Worm (Caenorhabditis elegans) whole organism, L4 larva: Measurements from ENCODE around the gene cyp-34A5.
A peak's percentile ranks its signal among the peaks of the same experiment; 100 is the strongest.

Experiments used
- F26F4.8 ChIP-seq: fragments of 200-800 bp; sonication (Bioruptor generic); conservative IDR thresholded peaks from 2 replicates; pipeline ENCODE4 v1.3.6; 2022; ENCODE audit warnings: missing genetic modification characterization, missing compliant biosample characterization
- F37D6.2 ChIP-seq: sonication (generic microtip); optimal IDR thresholded peaks from 2 replicates; lab custom pipeline; 2016; ENCODE audit warnings: mild to moderate bottlenecking, missing genetic modification characterization, missing compliant biosample characterization
- F44E2.7 ChIP-seq: fragments of 200-800 bp; sonication (Bioruptor generic); IDR thresholded peaks from 2 replicates; pipeline ENCODE4 v2.1.2; 2022; ENCODE audit warnings: missing genetic modification characterization, missing compliant biosample characterization
- T26A8.4 ChIP-seq: fragments of 200-800 bp; sonication (Bioruptor generic); IDR thresholded peaks from 2 replicates; pipeline ENCODE4 v1.3.6; 2022; ENCODE audit warnings: missing genetic modification characterization, missing compliant biosample characterization
- ZK337.2 ChIP-seq: fragments of 200-800 bp; sonication (Bioruptor generic); IDR thresholded peaks from 2 replicates; pipeline ENCODE4 v1.3.6; 2022; ENCODE audit warnings: missing genetic modification reagents, missing genetic modification characterization, missing compliant biosample characterization
- aha-1 ChIP-seq: fragments of 150-350 bp; peaks from one replicate; lab custom pipeline; 2014; ENCODE audit warnings: missing biosample characterization, missing genetic modification characterization
- aly-2 ChIP-seq: sonication (generic microtip); optimal IDR thresholded peaks from 2 replicates; lab custom pipeline; 2018; ENCODE audit warnings: missing biosample characterization, missing genetic modification characterization
- arid-1 ChIP-seq: fragments of 200-800 bp; sonication (Bioruptor generic); conservative IDR thresholded peaks from 2 replicates; pipeline ENCODE4 v1.3.6; 2022; ENCODE audit warnings: missing genetic modification reagents, missing genetic modification characterization, missing compliant biosample characterization
- ceh-32 ChIP-seq: sonication (generic microtip); optimal IDR thresholded peaks from 2 replicates; lab custom pipeline; 2016; ENCODE audit warnings: mild to moderate bottlenecking, missing genetic modification characterization, missing compliant biosample characterization; ENCODE audit not compliant: poor library complexity
- daf-16 ChIP-seq, 3 experiments: sonication (generic microtip); optimal IDR thresholded peaks; 2 replicates each; lab custom pipeline; 2016 to 2017; ENCODE audit warnings: missing genetic modification characterization in 3 of 3, missing genetic modification reagents in 3 of 3, mild to moderate bottlenecking in 2 of 3, missing compliant biosample characterization in 2 of 3, missing biosample characterization in 1 of 3, moderate library complexity in 1 of 3
- duxl-1 ChIP-seq: sonication (generic microtip); optimal IDR thresholded peaks from 2 replicates; lab custom pipeline; 2016; ENCODE audit warnings: mild to moderate bottlenecking, missing genetic modification characterization, moderate library complexity, missing compliant biosample characterization; ENCODE audit not compliant: poor library complexity
- dve-1 ChIP-seq: sonication (generic microtip); optimal IDR thresholded peaks from 2 replicates; lab custom pipeline; 2017; ENCODE audit warnings: antibody characterized with exemption, mild to moderate bottlenecking, missing genetic modification characterization, missing compliant biosample characterization; ENCODE audit not compliant: insufficient read depth
- fkh-10 ChIP-seq: fragments of 150-350 bp; optimal IDR thresholded peaks from 2 replicates; lab custom pipeline; 2014; ENCODE audit warnings: missing biosample characterization, missing genetic modification reagents, missing genetic modification characterization
- fos-1 ChIP-seq: fragments of 150-350 bp; optimal IDR thresholded peaks from 2 replicates; lab custom pipeline; 2014; ENCODE audit warnings: missing biosample characterization, missing genetic modification characterization
- hif-1 ChIP-seq, 2 experiments: sonication (generic microtip); optimal IDR thresholded peaks; 2 replicates each; lab custom pipeline; 2016 to 2017; ENCODE audit warnings: missing compliant biosample characterization in 2 of 2, missing genetic modification characterization in 2 of 2, missing genetic modification reagents in 2 of 2, missing genotype in 2 of 2, mild to moderate bottlenecking in 1 of 2
- lim-7 ChIP-seq: fragments of 200-800 bp; sonication (Bioruptor generic); IDR thresholded peaks from 2 replicates; pipeline ENCODE4 v1.3.6; 2022; ENCODE audit warnings: missing genetic modification characterization, missing compliant biosample characterization
- lin-1 ChIP-seq: fragments of 200-800 bp; sonication (Bioruptor generic); IDR thresholded peaks from 2 replicates; pipeline ENCODE4 v1.3.6; 2022; ENCODE audit warnings: missing genetic modification reagents, missing genetic modification characterization, missing compliant biosample characterization
- lin-38 ChIP-seq: fragments of 200-800 bp; sonication (Bioruptor generic); IDR thresholded peaks from 2 replicates; pipeline ENCODE4 v1.3.6; 2022; ENCODE audit warnings: missing genetic modification reagents, missing genetic modification characterization, missing compliant biosample characterization
- lir-3 ChIP-seq: sonication (generic microtip); optimal IDR thresholded peaks from 2 replicates; lab custom pipeline; 2016; ENCODE audit warnings: mild to moderate bottlenecking, missing genetic modification characterization, missing compliant biosample characterization
- mdt-29 ChIP-seq: fragments of 200-800 bp; sonication (Bioruptor generic); IDR thresholded peaks from 2 replicates; pipeline ENCODE4 v1.3.6; 2022; ENCODE audit warnings: missing genetic modification reagents, missing genetic modification characterization, missing compliant biosample characterization
- mxl-3 ChIP-seq: fragments of 200-800 bp; sonication (Bioruptor generic); optimal IDR thresholded peaks from 2 replicates; lab custom pipeline; 2018; ENCODE audit warnings: mild to moderate bottlenecking, missing genetic modification characterization, missing compliant biosample characterization
- nhr-10 ChIP-seq: fragments of 150-350 bp; optimal IDR thresholded peaks from 2 replicates; lab custom pipeline; 2014; ENCODE audit warnings: missing biosample characterization, missing genetic modification characterization
- nhr-102 ChIP-seq: sonication (generic microtip); optimal IDR thresholded peaks from 2 replicates; lab custom pipeline; 2016; ENCODE audit warnings: mild to moderate bottlenecking, missing genetic modification characterization, moderate library complexity, missing compliant biosample characterization
- nhr-28 ChIP-seq: fragments of 150-350 bp; optimal IDR thresholded peaks from 2 replicates; lab custom pipeline; 2014; ENCODE audit warnings: missing biosample characterization, missing genetic modification characterization
- nhr-48 ChIP-seq: sonication (generic microtip); optimal IDR thresholded peaks from 2 replicates; lab custom pipeline; 2016; ENCODE audit warnings: mild to moderate bottlenecking, missing genetic modification characterization, missing compliant biosample characterization
- nhr-76 ChIP-seq: fragments of 150-350 bp; optimal IDR thresholded peaks from 2 replicates; lab custom pipeline; 2014; ENCODE audit warnings: missing biosample characterization, missing genetic modification characterization
- pqm-1 ChIP-seq: sonication (generic microtip); optimal IDR thresholded peaks from 2 replicates; lab custom pipeline; 2017; ENCODE audit warnings: missing biosample characterization, missing genetic modification characterization
- skn-1 ChIP-seq: fragments of 150-350 bp; optimal IDR thresholded peaks from 2 replicates; lab custom pipeline; 2014; ENCODE audit warnings: missing biosample characterization, missing genetic modification characterization
- snpc-4 ChIP-seq: fragments of 150-350 bp; optimal IDR thresholded peaks from 2 replicates; lab custom pipeline; 2014; ENCODE audit warnings: missing biosample characterization, missing genetic modification characterization
- zfp-3 ChIP-seq: fragments of 200-800 bp; sonication (Bioruptor generic); conservative IDR thresholded peaks from 2 replicates; pipeline ENCODE4 v1.3.6; 2022; ENCODE audit warnings: missing genetic modification reagents, missing genetic modification characterization, missing compliant biosample characterization
- zip-2 ChIP-seq: fragments of 150-350 bp; optimal IDR thresholded peaks from 2 replicates; lab custom pipeline; 2014; ENCODE audit warnings: missing biosample characterization, missing genetic modification characterization

Gene cyp-34A5

DNA sequence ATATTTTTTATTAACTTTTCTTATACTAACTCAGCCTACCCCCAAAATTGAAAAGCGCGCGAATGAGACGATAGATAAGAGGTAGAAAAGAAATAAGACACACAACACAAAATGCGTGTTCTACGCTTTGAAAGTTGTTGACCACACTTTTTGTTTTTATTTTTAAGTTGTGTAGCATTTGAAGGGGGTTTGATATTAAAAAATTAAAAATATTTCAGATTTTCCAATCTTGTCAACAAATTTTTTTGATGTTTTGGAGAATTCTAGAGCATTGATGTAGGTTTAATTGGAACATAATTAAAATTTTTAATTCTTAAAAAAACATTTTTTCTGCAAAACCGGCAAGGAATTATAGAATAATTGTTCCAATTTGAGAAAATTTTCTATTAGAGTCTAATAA is 3.7 kb upstream of the cyp-34A5 start, which contains the start of gene cyp-34A6:
Gene cyp-34A6, minus strand, starts transcription at position 101 of the 400 bp plus-strand sequence.
- no peak for TF ChIP-seq lin-38 (GFP tag; lab: Robert Waterston, UW)
- no peak for TF ChIP-seq snpc-4
- no peak for TF ChIP-seq nhr-28 (tag; lab: Kevin White, UChicago)
- no peak for TF ChIP-seq daf-16 (GFP tag; optimal IDR thresholded peaks at IDR 0.05; lab: Kevin White, UChicago)
- TF ChIP-seq daf-16 (tag; optimal IDR thresholded peaks at IDR 0.05; lab: Kevin White, UChicago): peak; percentile 49
- TF ChIP-seq nhr-102: no peak
- TF ChIP-seq ZK337.2 (GFP tag; lab: Robert Waterston, UW): no peak
- TF ChIP-seq mxl-3 (GFP tag; lab: Kevin White, UChicago): no peak

DNA sequence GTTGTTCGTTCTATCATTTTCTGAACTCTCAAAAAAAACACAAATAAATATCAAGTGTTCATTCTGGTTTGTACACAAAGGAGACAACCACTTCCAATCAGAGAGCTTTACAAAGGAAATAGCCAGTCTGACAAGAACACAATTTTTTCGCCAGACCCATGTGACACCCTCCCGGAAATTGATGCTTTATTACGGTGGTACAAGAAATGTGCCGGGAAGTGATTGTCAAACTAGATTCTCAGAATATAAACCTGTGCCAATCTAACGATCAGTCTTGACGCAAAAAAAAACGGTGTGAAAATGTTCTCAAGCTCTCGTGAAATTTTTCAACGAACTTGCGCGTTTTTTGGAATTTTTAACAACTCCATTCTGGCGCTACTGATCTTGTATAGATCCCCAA is 3.8 kb downstream of the cyp-34A5 start, which contains the start of gene str-247:
Gene str-247, plus strand, starts transcription at position 301 of the 400 bp plus-strand sequence.
- TF ChIP-seq nhr-76 (tag; lab: Kevin White, UChicago) (no peak), fos-1 (tag; lab: Kevin White, UChicago) (no peak), hif-1 (tag; optimal IDR thresholded peaks at IDR 0.05; lab: Kevin White, UChicago) (no peak), pqm-1 (no peak), skn-1 (no peak), dve-1 (tag; lab: Kevin White, UChicago) (no peak), F44E2.7 (GFP tag; lab: Robert Waterston, UW) (no peak), nhr-48 (no peak), lin-1 (no peak)

DNA sequence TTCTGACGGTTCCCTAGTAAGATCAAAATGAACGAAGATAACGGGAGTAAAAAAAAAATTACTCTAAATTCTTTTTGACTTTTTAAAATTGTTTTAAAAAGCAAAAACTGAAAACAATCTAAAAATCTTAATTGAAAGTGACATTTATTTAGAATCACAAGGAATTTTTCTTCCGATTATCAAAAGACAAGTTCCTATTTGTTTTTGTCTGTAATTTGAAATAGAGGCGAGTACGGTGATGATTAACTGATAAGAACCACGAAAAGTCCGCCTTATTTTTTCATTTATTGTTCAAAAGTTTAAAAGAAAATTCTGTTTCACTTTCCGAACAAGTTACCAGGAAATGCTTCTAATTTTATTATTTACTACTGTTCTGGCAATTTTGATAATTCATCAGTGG is 7.8 kb downstream of the cyp-34A5 start, which contains the start of gene dach-1:
Gene dach-1, plus strand, starts transcription at position 301 of the 400 bp plus-strand sequence.
- TF ChIP-seq lim-7 (GFP tag; lab: Robert Waterston, UW): no peak
- TF ChIP-seq F37D6.2 (tag; lab: Kevin White, UChicago): no peak
- no peak for TF ChIP-seq lir-3 (tag; lab: Kevin White, UChicago)
- no peak for TF ChIP-seq daf-16 (GFP tag; optimal IDR thresholded peaks at IDR 0.05; lab: Kevin White, UChicago)
- TF ChIP-seq daf-16 (tag; optimal IDR thresholded peaks at IDR 0.05; lab: Kevin White, UChicago): peak; percentile 66
- TF ChIP-seq aha-1 (tag; lab: Kevin White, UChicago): peak; percentile 65
- no peak for TF ChIP-seq duxl-1

DNA sequence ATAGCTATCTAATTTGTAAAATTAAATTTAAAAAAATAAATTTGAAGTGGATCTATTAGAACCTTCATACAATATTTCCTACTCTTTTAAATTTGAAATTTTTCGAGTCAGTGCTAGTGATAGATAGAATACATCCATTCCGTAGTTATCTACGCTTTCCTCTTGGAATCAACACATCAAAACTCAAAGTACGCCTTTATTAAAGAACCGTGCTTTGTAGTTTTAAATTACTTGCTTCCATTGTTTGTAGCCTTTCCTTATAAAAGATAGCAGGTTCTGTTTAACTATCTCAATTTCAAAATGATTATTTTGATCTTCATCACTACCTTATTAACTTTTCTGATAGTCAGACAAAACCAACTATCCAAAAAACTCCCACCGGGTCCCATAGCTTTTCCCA is 12.5 kb downstream of the cyp-34A5 start, which contains the start of gene cyp-35B3:
Gene cyp-35B3, plus strand, starts transcription at position 301 of the 400 bp plus-strand sequence.
- TF ChIP-seq fkh-10 (GFP tag; lab: Kevin White, UChicago): no peak

DNA sequence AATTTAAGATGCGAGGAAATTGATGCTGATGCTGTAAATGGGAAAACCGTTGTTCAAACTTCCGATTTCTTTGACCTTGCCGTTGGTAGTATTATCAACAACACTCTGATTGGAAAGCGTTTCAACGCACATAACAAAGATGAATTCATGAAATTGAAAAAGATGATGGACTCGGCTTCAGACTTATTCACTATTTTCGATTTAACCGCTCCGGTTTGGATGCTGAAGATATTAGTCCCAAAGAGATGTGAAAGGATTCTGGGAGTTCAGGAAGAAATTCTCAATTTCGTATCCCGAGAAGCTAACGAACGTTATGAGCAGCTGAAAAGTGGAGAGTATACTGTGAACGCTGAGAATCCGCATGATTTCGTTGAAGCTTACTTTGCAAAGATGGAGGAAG is 14.1 kb downstream of the cyp-34A5 start:
- no peak for TF ChIP-seq arid-1 (GFP tag; lab: Robert Waterston, UW)
- peak; percentile 97 for TF ChIP-seq aha-1 (tag; lab: Kevin White, UChicago)
- no peak for TF ChIP-seq F44E2.7 (GFP tag; lab: Robert Waterston, UW)
- no peak for TF ChIP-seq zfp-3
- no peak for TF ChIP-seq zip-2 (tag; lab: Kevin White, UChicago)
- TF ChIP-seq, all 104 proteins: peak for 1

DNA sequence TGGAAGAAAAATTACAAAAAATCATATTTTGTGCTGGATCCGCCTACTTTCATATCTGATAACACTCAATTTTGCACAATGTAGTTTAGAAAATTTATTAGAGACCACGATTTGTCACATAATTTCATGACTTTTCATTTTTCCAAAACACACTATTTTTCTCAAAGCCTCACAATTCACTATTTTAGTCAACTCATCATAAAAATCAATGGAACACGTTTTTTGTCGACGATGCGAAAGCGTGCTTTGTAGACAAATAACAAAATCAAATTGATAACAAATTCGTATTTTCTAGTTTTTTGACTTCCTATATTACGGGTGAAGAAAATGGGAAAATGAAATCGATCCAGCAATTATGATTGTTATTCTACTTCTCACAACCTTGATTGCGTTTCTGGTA is 15.6 kb downstream of the cyp-34A5 start, which contains the start of gene cyp-35B2:
Gene cyp-35B2, plus strand, starts transcription at position 301 of the 400 bp plus-strand sequence.
- TF ChIP-seq ceh-32 (tag; lab: Kevin White, UChicago) (no peak), nhr-10 (tag; lab: Kevin White, UChicago) (no peak), aly-2 (no peak), T26A8.4 (no peak), F26F4.8 (GFP tag; lab: Robert Waterston, UW) (no peak), daf-16 (GFP tag; optimal IDR thresholded peaks at IDR 0.05; lab: Kevin White, UChicago) (no peak), daf-16 (tag; optimal IDR thresholded peaks at IDR 0.05; lab: Kevin White, UChicago) (no peak), nhr-28 (tag; lab: Kevin White, UChicago) (peak; percentile 34), mdt-29 (no peak)
